Worm (Caenorhabditis elegans) whole organism, L4/young adult: Measurements from ENCODE around the gene lips-2.
"Not testable (repeated sequence)": the region's sequence is repeated elsewhere in the genome, so short reads cannot be mapped to it uniquely, and the experiment has no call there.

Source experiments
- W03F9.2 ChIP-seq: fragments of 150-350 bp; optimal IDR thresholded peaks from 2 replicates; lab custom pipeline; 2014; ENCODE audit warnings: missing biosample characterization, missing genetic modification characterization
- dao-5 ChIP-seq: sonication (generic microtip); optimal IDR thresholded peaks from 2 replicates; lab custom pipeline; 2016; ENCODE audit warnings: missing genotype, missing genetic modification characterization, moderate library complexity, missing compliant biosample characterization
- him-1 ChIP-seq: sonication (generic microtip); optimal IDR thresholded peaks from 2 replicates; lab custom pipeline; 2016; ENCODE audit warnings: missing genotype, missing genetic modification reagents, missing genetic modification characterization, missing compliant biosample characterization

The lips-2 gene

ce11 chrX:12288254-12288653 lies 2.7 kb downstream of the lips-2 start, which contains the start of gene C04B4.5:
Gene C04B4.5, minus strand, starts transcription at chrX:12288354.
- no peak for TF ChIP-seq him-1
- no peak for TF ChIP-seq dao-5 (tag; lab: Kevin White, UChicago)
- no peak for TF ChIP-seq W03F9.2

DNA sequence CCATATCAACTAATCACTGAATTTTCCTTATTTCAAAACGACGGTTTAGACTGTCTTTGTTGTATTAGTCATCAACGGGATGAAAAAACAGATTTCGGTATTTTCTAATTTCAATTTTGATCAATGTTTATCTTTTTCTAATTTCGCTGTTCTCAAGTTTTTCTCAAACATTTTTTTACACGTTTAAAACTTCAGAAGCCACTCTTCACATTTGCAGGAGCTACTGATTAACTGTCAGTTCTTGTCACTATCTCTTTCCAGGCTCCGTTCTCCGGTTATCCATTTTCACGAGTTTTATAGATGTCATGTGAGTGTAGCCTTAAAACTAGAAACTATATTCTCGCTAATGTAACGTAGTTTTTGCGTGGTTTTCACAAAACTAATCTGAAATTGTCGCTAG lies 4.9 kb downstream of the lips-2 start, which contains the start of gene C04B4.4:
C04B4.4 (plus strand) TSS at position 301 of the 400 bp plus-strand sequence.
- TF ChIP-seq dao-5 (tag; lab: Kevin White, UChicago): no peak
- no peak for TF ChIP-seq W03F9.2
- no peak for TF ChIP-seq him-1

DNA sequence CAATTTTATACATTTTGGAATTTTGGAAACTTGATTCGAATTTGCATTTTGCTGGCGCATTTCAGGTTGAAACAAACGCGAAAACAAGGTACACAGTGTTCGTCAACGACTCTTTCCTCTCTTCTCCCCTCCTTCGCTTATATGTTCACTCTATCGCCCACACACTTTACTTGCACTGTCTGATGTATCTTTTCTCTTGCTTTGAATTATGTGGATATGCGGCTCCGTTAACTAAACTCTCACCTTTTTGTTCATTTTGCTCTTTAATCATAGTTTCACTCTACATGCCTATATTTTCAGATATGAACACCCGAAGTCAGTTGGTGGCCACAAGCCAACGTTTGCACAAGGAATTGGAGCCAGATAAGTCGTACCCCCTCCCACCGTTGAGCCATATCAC lies 8.7 kb downstream of the lips-2 start, which contains the start of gene W06D11.1:
W06D11.1 (plus strand) TSS at position 301 of the 400 bp plus-strand sequence.
- TF ChIP-seq W03F9.2 (no peak), dao-5 (tag; lab: Kevin White, UChicago) (no peak), him-1 (no peak)

- no peak for TF ChIP-seq him-1
- no peak for TF ChIP-seq dao-5 (tag; lab: Kevin White, UChicago)
- TF ChIP-seq W03F9.2: no peak
These were observed 10.8 kb downstream of the lips-2 start, which contains the start of gene W06D11.2 for ce11 chrX:12296392-12296791. Gene W06D11.2, minus strand, starts transcription at chrX:12296730.

- TF ChIP-seq W03F9.2: no peak
- no peak for TF ChIP-seq him-1
- no peak for TF ChIP-seq dao-5 (tag; lab: Kevin White, UChicago)
These were observed 12.7 kb downstream of the lips-2 start, which contains the start of gene W06D11.3 for ce11 chrX:12298324-12298723. Gene W06D11.3, plus strand, starts transcription at chrX:12298683.

ce11 chrX:12299834-12300233 lies 14.2 kb downstream of the lips-2 start, which contains the start of gene W06D11.5:
Gene W06D11.5, plus strand, starts transcription at chrX:12300134.
- no peak for TF ChIP-seq him-1
- TF ChIP-seq W03F9.2: no peak
- TF ChIP-seq dao-5 (tag; lab: Kevin White, UChicago): no peak

DNA sequence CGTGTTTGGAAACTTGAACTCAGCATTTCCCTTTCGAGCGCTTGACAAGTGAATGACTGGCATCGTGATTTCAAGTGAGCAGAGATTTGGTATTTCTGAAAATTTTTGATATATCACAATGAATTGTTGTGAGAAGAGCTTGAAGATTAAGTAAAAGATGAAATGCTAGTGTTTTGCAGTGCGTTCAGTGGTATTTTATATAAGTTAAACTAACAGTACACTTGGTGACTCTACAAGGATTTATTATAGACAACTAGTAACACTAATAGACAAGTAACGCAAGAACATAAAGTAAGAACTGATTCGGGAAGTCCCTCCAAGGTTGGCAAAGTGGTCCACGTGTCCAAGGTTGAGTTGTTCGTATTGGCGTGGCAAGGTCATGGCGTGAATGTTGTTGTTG lies 17.2 kb downstream of the lips-2 start, which contains the start of gene dot-1.3:
dot-1.3 (minus strand) TSS at position 101 of the 400 bp plus-strand sequence.
- TF ChIP-seq him-1; dao-5 (tag; lab: Kevin White, UChicago); W03F9.2: not testable (repeated sequence)

DNA sequence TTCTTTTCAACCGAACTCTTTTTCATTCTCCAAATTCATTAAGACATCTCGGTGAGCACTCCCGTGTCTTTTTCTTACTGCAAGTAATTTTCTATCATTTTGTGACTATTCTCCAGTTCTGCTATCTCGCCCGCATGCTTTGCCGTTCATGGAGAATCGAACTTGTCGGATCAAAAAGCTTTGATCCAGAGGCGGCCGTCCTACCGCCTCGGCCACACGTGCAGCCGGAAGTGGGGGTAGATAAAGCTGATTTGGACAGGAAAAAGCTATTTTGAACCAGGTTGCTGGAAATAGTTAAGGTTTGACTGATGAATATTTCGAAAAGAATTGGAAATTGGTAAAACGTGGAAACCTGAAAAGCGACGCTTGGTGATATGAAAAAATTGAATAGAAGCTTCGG lies 18.6 kb downstream of the lips-2 start:
- TF ChIP-seq W03F9.2 (no peak), dao-5 (tag; lab: Kevin White, UChicago) (no peak), him-1 (no peak)

ce11 chrX:12306565-12306964 lies 21.0 kb downstream of the lips-2 start, which contains the start of gene phf-32:
Gene phf-32, plus strand, starts transcription at chrX:12306865.
- no peak for TF ChIP-seq him-1
- no peak for TF ChIP-seq dao-5 (tag; lab: Kevin White, UChicago)
- no peak for TF ChIP-seq W03F9.2

- not testable (repeated sequence) for TF ChIP-seq dao-5 (tag; lab: Kevin White, UChicago); W03F9.2; him-1
These were observed 22.5 kb downstream of the lips-2 start, which contains the start of gene F17A2.16 for ce11 chrX:12308045-12308499. Gene F17A2.16, plus strand, starts transcription at chrX:12308449.

DNA sequence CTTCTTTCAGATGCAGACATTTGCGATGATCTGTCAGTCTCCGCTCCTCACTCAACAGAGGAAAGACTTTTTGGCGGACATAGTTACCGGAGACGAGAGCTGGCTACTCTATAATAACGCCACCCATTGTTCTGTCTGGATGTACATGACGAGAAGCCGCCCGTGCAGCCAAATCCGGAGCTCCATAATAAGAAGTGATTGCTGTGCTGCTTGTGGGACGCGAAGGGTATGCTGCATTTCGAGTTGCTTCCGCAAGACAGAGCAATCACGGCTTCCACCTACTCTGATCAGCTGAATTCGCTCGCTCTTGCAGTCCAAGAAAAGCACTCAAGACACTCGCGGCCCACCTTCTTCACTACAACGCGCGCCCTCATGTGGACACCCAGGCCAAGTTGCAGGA lies 28.2 kb downstream of the lips-2 start:
- no peak for TF ChIP-seq dao-5 (tag; lab: Kevin White, UChicago)
- TF ChIP-seq W03F9.2: no peak
- TF ChIP-seq him-1: no peak

DNA sequence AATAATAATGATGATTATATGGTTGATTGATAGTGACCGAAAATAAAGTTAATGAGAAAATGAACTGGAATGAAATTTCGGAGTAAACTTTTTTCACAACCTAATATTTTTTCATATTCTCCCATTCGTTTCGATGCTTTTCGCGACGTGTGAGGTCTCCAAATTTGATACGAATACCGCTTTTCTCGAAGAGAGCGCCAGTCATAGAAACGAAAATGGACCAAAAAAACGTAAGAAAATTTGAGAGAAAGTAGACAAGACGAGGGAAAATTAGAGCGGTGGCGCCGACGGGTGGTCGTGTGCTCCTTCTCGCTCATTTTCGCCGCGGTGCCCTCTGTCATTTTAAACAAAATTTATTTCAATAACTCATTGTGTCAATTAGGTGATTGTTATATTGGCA lies 28.8 kb downstream of the lips-2 start:
- no peak for TF ChIP-seq him-1
- TF ChIP-seq W03F9.2: no peak
- TF ChIP-seq dao-5 (tag; lab: Kevin White, UChicago): no peak

DNA sequence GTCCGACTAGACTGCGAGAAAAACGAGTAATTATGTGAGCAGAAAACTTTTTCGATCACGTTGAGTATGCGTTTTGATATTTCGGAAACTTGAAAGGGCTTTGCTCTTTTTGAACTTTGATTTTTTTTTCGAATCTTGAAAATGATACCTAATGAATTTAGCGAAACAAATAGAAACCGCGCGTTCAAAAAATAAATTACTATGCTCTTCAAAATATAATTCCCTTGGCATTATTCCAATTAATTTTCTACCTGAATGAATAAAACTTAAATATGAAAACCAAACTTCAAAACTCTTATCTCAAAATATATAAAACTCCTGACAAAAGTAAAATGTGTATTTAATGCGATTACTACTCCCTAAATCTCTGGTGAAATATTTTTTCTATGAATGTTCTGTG lies 29.7 kb downstream of the lips-2 start, which contains the start of gene xtr-2:
xtr-2 (plus strand) TSS at position 301 of the 400 bp plus-strand sequence.
- TF ChIP-seq dao-5 (tag; lab: Kevin White, UChicago) (no peak), him-1 (no peak), W03F9.2 (no peak)

- TF ChIP-seq dao-5 (tag; lab: Kevin White, UChicago) (no peak), W03F9.2 (no peak), him-1 (no peak)
These were observed 32.0 kb downstream of the lips-2 start for ce11 chrX:12317560-12317959.

ce11 chrX:12320737-12321136 lies 35.1 kb downstream of the lips-2 start, which contains the start of gene ceh-40:
Gene ceh-40, minus strand, starts transcription at chrX:12320777.
- TF ChIP-seq dao-5 (tag; lab: Kevin White, UChicago): no peak
- TF ChIP-seq W03F9.2: no peak
- TF ChIP-seq him-1: no peak
